Fruit fly (Drosophila melanogaster) whole organism, pupa: ENCODE results near the gene CG5835.
A peak's percentile ranks its signal among the peaks of the same experiment; 100 is the strongest.

Source experiments
- CG10348 ChIP-seq: fragments of 200-800 bp; sonication (Bioruptor generic); IDR thresholded peaks from 2 replicates; pipeline ENCODE4 v1.3.6; 2022; ENCODE audit warnings: missing biosample characterization, missing genetic modification characterization
- CG12605 ChIP-seq: fragments of 200-800 bp; sonication (Bioruptor generic); IDR thresholded peaks from 2 replicates; pipeline ENCODE4 v1.3.6; 2022; ENCODE audit warnings: missing biosample characterization, missing genetic modification characterization
- CG13204 ChIP-seq: fragments of 200-800 bp; sonication (Bioruptor generic); optimal IDR thresholded peaks from 2 replicates; lab custom pipeline; 2018; ENCODE audit warnings: missing biosample characterization, mild to moderate bottlenecking, missing genetic modification characterization, moderate library complexity
- CG14655 ChIP-seq: fragments of 200-800 bp; sonication (Bioruptor generic); optimal IDR thresholded peaks from 3 replicates; lab custom pipeline; 2017; ENCODE audit warnings: mild to moderate bottlenecking, missing biosample characterization, missing genetic modification reagents, missing genetic modification characterization
- CG15710 ChIP-seq: fragments of 200-800 bp; sonication (Bioruptor generic); optimal IDR thresholded peaks from 2 replicates; lab custom pipeline; 2018; ENCODE audit warnings: missing biosample characterization, mild to moderate bottlenecking, missing genetic modification characterization, moderate library complexity
- CG17806 ChIP-seq: fragments of 200-800 bp; sonication (Bioruptor generic); optimal IDR thresholded peaks from 2 replicates; lab custom pipeline; 2018; ENCODE audit warnings: missing biosample characterization, mild to moderate bottlenecking, missing genetic modification characterization, moderate library complexity
- CG32121 ChIP-seq: fragments of 200-800 bp; sonication (Bioruptor generic); IDR thresholded peaks from 2 replicates; pipeline ENCODE4 v1.3.6; 2022; ENCODE audit warnings: missing biosample characterization, missing genetic modification characterization
- CG34367 ChIP-seq: fragments of 200-800 bp; sonication (Bioruptor generic); optimal IDR thresholded peaks from 2 replicates; lab custom pipeline; 2018; ENCODE audit warnings: missing biosample characterization, mild to moderate bottlenecking, missing genetic modification characterization
- CG4496 ChIP-seq: fragments of 200-800 bp; sonication (Bioruptor generic); IDR thresholded peaks from 3 replicates; pipeline ENCODE4 v1.3.6; 2022; ENCODE audit warnings: missing biosample characterization, missing genetic modification characterization
- CG8159 ChIP-seq: fragments of 200-800 bp; sonication (Bioruptor generic); optimal IDR thresholded peaks from 3 replicates; lab custom pipeline; 2018; ENCODE audit warnings: missing biosample characterization, mild to moderate bottlenecking, missing genetic modification characterization, moderate library complexity
- CG8301 ChIP-seq: fragments of 200-800 bp; sonication (Bioruptor generic); optimal IDR thresholded peaks from 2 replicates; lab custom pipeline; 2018; ENCODE audit warnings: missing biosample characterization, mild to moderate bottlenecking, missing genetic modification characterization
- CG9948 ChIP-seq: fragments of 200-800 bp; sonication (Bioruptor generic); optimal IDR thresholded peaks from 2 replicates; lab custom pipeline; 2018; ENCODE audit warnings: missing biosample characterization, mild to moderate bottlenecking, missing genetic modification characterization, moderate library complexity
- D1 ChIP-seq: fragments of 200-800 bp; sonication (Bioruptor generic); optimal IDR thresholded peaks from 2 replicates; lab custom pipeline; 2018; ENCODE audit warnings: missing biosample characterization, mild to moderate bottlenecking, missing genetic modification characterization, moderate library complexity
- EcR ChIP-seq: fragments of 200-800 bp; sonication (Bioruptor generic); optimal IDR thresholded peaks from 3 replicates; lab custom pipeline; 2019; ENCODE audit warnings: missing biosample characterization, missing genetic modification characterization, mild to moderate bottlenecking, moderate library complexity, missing genetic modification reagents
- Ets98B ChIP-seq: fragments of 200-800 bp; sonication (Bioruptor generic); IDR thresholded peaks from 2 replicates; pipeline ENCODE4 v1.3.6; 2022; ENCODE audit warnings: missing biosample characterization, missing genetic modification characterization
- Pif1A ChIP-seq: fragments of 200-800 bp; sonication (Bioruptor generic); optimal IDR thresholded peaks from 3 replicates; lab custom pipeline; 2016; ENCODE audit warnings: missing biosample characterization, missing genetic modification characterization
- Pif1B ChIP-seq: fragments of 200-800 bp; sonication (Bioruptor generic); optimal IDR thresholded peaks from 3 replicates; lab custom pipeline; 2016; ENCODE audit warnings: missing biosample characterization, missing genetic modification characterization
- Snoo ChIP-seq: fragments of 200-800 bp; sonication (Bioruptor generic); optimal IDR thresholded peaks from 3 replicates; lab custom pipeline; 2017; ENCODE audit warnings: missing biosample characterization, mild to moderate bottlenecking, missing genetic modification characterization, inconsistent platforms
- fd96Ca ChIP-seq: fragments of 200-800 bp; sonication (Bioruptor generic); IDR thresholded peaks from 3 replicates; pipeline ENCODE4 v1.3.6; 2022; ENCODE audit warnings: missing biosample characterization, missing genetic modification characterization
- gl ChIP-seq: fragments of 200-800 bp; sonication (Bioruptor generic); optimal IDR thresholded peaks from 2 replicates; lab custom pipeline; 2018; ENCODE audit warnings: missing biosample characterization, mild to moderate bottlenecking, missing genetic modification characterization
- rn ChIP-seq: fragments of 200-800 bp; sonication (Bioruptor generic); IDR thresholded peaks from 2 replicates; pipeline ENCODE4 v1.3.6; 2022; ENCODE audit warnings: missing biosample characterization, missing genetic modification characterization

CG5835 gene

dm6 chr3R:19180263-19180893, 26.9 kb upstream of the CG5835 start, which contains the start of the genes CG5555 and myd:
Gene CG5555 (minus strand): TSS chr3R:19180538.
Gene myd (plus strand): TSS chr3R:19180659.
- peak; percentile 58 for TF ChIP-seq Snoo
- peak; percentile 56; the same call in 1 of the 2 replicates for TF ChIP-seq CG12605 (GFP tag; lab: Robert Waterston, UW)
- no peak for TF ChIP-seq CG8159 (tag; lab: Kevin White, UChicago)
- no peak for TF ChIP-seq CG14655
- TF ChIP-seq CG10348: no peak
- TF ChIP-seq gl: no peak
- peak; percentile 67 for TF ChIP-seq Pif1A (GFP tag; lab: Kevin White, UChicago)
- no peak for TF ChIP-seq CG13204 (GFP tag; lab: Kevin White, UChicago)
- TF ChIP-seq CG17806 (tag; lab: Kevin White, UChicago): no peak
- TF ChIP-seq CG9948 (tag; lab: Kevin White, UChicago): peak; percentile 7
- TF ChIP-seq CG32121 (GFP tag; lab: Robert Waterston, UW): peak; percentile 64; the same call in 1 of the 2 replicates
- TF ChIP-seq rn (GFP tag; lab: Robert Waterston, UW): no peak
- no peak for TF ChIP-seq CG34367 (tag; lab: Kevin White, UChicago)
- TF ChIP-seq EcR (GFP tag; lab: Kevin White, UChicago): peak; percentile 51
- TF ChIP-seq Ets98B: peak; percentile 74
- TF ChIP-seq D1: no peak
- TF ChIP-seq CG4496 (GFP tag; lab: Robert Waterston, UW): peak; percentile 78
- TF ChIP-seq Pif1B (GFP tag; lab: Kevin White, UChicago): peak; percentile 67
- peak; percentile 59; the same call in 1 of the 3 replicates for TF ChIP-seq fd96Ca
- peak; percentile 49 for TF ChIP-seq CG15710 (tag; lab: Kevin White, UChicago)
- no peak for TF ChIP-seq CG8301 (tag; lab: Kevin White, UChicago)

dm6 chr3R:19176700-19177099, 23.2 kb upstream of the CG5835 start, which contains the start of gene CG14282:
Gene CG14282 (plus strand): TSS chr3R:19177000.
- TF ChIP-seq CG8159 (tag; lab: Kevin White, UChicago) (no peak), CG14655 (no peak), CG17806 (tag; lab: Kevin White, UChicago) (no peak), gl (no peak), Ets98B (no peak), CG13204 (GFP tag; lab: Kevin White, UChicago) (no peak), rn (GFP tag; lab: Robert Waterston, UW) (no peak), Snoo (no peak), CG9948 (tag; lab: Kevin White, UChicago) (no peak), CG12605 (GFP tag; lab: Robert Waterston, UW) (no peak), CG4496 (GFP tag; lab: Robert Waterston, UW) (no peak), EcR (GFP tag; lab: Kevin White, UChicago) (no peak), CG15710 (tag; lab: Kevin White, UChicago) (no peak), Pif1B (GFP tag; lab: Kevin White, UChicago) (no peak), D1 (no peak), CG32121 (GFP tag; lab: Robert Waterston, UW) (no peak), fd96Ca (no peak), CG34367 (tag; lab: Kevin White, UChicago) (no peak), CG10348 (no peak), Pif1A (GFP tag; lab: Kevin White, UChicago) (no peak)

dm6 chr3R:19174512-19174911, 21.0 kb upstream of the CG5835 start:
- TF ChIP-seq Pif1B (GFP tag; lab: Kevin White, UChicago): no peak
- no peak for TF ChIP-seq CG14655
- TF ChIP-seq CG4496 (GFP tag; lab: Robert Waterston, UW): no peak
- TF ChIP-seq D1: no peak
- TF ChIP-seq EcR (GFP tag; lab: Kevin White, UChicago): no peak
- TF ChIP-seq Ets98B: no peak
- no peak for TF ChIP-seq CG32121 (GFP tag; lab: Robert Waterston, UW)

dm6 chr3R:19167521-19167920, 14.0 kb upstream of the CG5835 start:
- no peak for TF ChIP-seq fd96Ca
- TF ChIP-seq CG12605 (GFP tag; lab: Robert Waterston, UW): no peak
- no peak for TF ChIP-seq D1
- TF ChIP-seq CG4496 (GFP tag; lab: Robert Waterston, UW): no peak
- TF ChIP-seq CG8159 (tag; lab: Kevin White, UChicago): no peak
- TF ChIP-seq CG32121 (GFP tag; lab: Robert Waterston, UW): no peak
- no peak for TF ChIP-seq gl
- no peak for TF ChIP-seq CG13204 (GFP tag; lab: Kevin White, UChicago)

dm6 chr3R:19166077-19166778, 12.7 kb upstream of the CG5835 start:
- TF ChIP-seq CG10348: no peak
- no peak for TF ChIP-seq gl
- TF ChIP-seq EcR (GFP tag; lab: Kevin White, UChicago): no peak
- no peak for TF ChIP-seq rn (GFP tag; lab: Robert Waterston, UW)
- peak; percentile 1 for TF ChIP-seq Pif1A (GFP tag; lab: Kevin White, UChicago)
- TF ChIP-seq, all 21 proteins: peak for 1

dm6 chr3R:19165620-19166055, 12.2 kb upstream of the CG5835 start:
- peak; percentile 78 for TF ChIP-seq Ets98B
- no peak for TF ChIP-seq D1
- peak; percentile 17 for TF ChIP-seq Pif1B (GFP tag; lab: Kevin White, UChicago)
- peak; percentile 49 for TF ChIP-seq Pif1A (GFP tag; lab: Kevin White, UChicago)
- TF ChIP-seq fd96Ca: peak; percentile 56; the same call in 1 of the 3 replicates
- no peak for TF ChIP-seq CG9948 (tag; lab: Kevin White, UChicago)
- no peak for TF ChIP-seq CG8301 (tag; lab: Kevin White, UChicago)
- TF ChIP-seq CG4496 (GFP tag; lab: Robert Waterston, UW): peak; percentile 72
- TF ChIP-seq CG12605 (GFP tag; lab: Robert Waterston, UW): peak; percentile 89
- TF ChIP-seq CG34367 (tag; lab: Kevin White, UChicago): peak; percentile 6
- peak; percentile 70 for TF ChIP-seq gl
- no peak for TF ChIP-seq CG10348
- TF ChIP-seq CG15710 (tag; lab: Kevin White, UChicago): peak; percentile 20
- TF ChIP-seq CG8159 (tag; lab: Kevin White, UChicago): peak; percentile 19
- TF ChIP-seq rn (GFP tag; lab: Robert Waterston, UW): no peak
- peak; percentile 14 for TF ChIP-seq Snoo
- peak; percentile 69 for TF ChIP-seq CG32121 (GFP tag; lab: Robert Waterston, UW)
- TF ChIP-seq CG17806 (tag; lab: Kevin White, UChicago): no peak
- no peak for TF ChIP-seq CG14655
- TF ChIP-seq EcR (GFP tag; lab: Kevin White, UChicago): peak; percentile 18
- TF ChIP-seq CG13204 (GFP tag; lab: Kevin White, UChicago): peak; percentile 32
